Fruit fly (Drosophila melanogaster) whole organism, embryonic: ENCODE results near the gene Pph13.

Experiments
- Abd-B ChIP-seq: fragments of 200-800 bp; sonication (Bioruptor generic); optimal IDR thresholded peaks from 2 replicates; lab custom pipeline; 2018; ENCODE audit warnings: missing biosample characterization, mild to moderate bottlenecking, missing genetic modification characterization, moderate library complexity
- Asciz ChIP-seq: fragments of 200-800 bp; sonication (Bioruptor generic); optimal IDR thresholded peaks from 2 replicates; lab custom pipeline; 2017; ENCODE audit warnings: missing biosample characterization, mild to moderate bottlenecking, missing genetic modification characterization, missing genetic modification reagents
- CG10267 ChIP-seq: fragments of 200-800 bp; sonication (Bioruptor generic); optimal IDR thresholded peaks from 2 replicates; lab custom pipeline; 2018; ENCODE audit warnings: missing biosample characterization, mild to moderate bottlenecking, missing genetic modification characterization, moderate library complexity
- CG12236 ChIP-seq: fragments of 200-800 bp; sonication (Bioruptor generic); optimal IDR thresholded peaks from 2 replicates; lab custom pipeline; 2016; ENCODE audit warnings: missing biosample characterization, missing genetic modification characterization
- CG1233 ChIP-seq: fragments of 200-800 bp; sonication (Bioruptor generic); optimal IDR thresholded peaks from 4 replicates; lab custom pipeline; 2018; ENCODE audit warnings: missing biosample characterization, mild to moderate bottlenecking, missing genetic modification characterization
- CG13123 ChIP-seq: fragments of 200-800 bp; sonication (Bioruptor generic); optimal IDR thresholded peaks from 2 replicates; lab custom pipeline; 2016; ENCODE audit warnings: missing biosample characterization, missing genetic modification characterization
- CG14860 ChIP-seq: fragments of 200-800 bp; sonication (Bioruptor generic); IDR thresholded peaks from 3 replicates; pipeline ENCODE4 v1.3.6; 2022; ENCODE audit warnings: missing biosample characterization, missing genetic modification characterization; ENCODE audit not compliant: partially characterized antibody
- CG15073 ChIP-seq: fragments of 200-800 bp; sonication (Bioruptor generic); optimal IDR thresholded peaks from 2 replicates; lab custom pipeline; 2016; ENCODE audit warnings: missing biosample characterization, missing genetic modification characterization
- CG15269 ChIP-seq: fragments of 200-800 bp; sonication (Bioruptor generic); optimal IDR thresholded peaks from 2 replicates; lab custom pipeline; 2018; ENCODE audit warnings: missing biosample characterization, mild to moderate bottlenecking, missing genetic modification characterization, moderate library complexity
- CG1602 ChIP-seq: fragments of 200-800 bp; sonication (Bioruptor generic); optimal IDR thresholded peaks from 3 replicates; lab custom pipeline; 2016; ENCODE audit warnings: missing biosample characterization, missing genetic modification characterization
- CG1792 ChIP-seq: fragments of 200-800 bp; sonication (Bioruptor generic); optimal IDR thresholded peaks from 2 replicates; lab custom pipeline; 2016; ENCODE audit warnings: missing biosample characterization, missing genetic modification characterization
- CG2129 ChIP-seq: fragments of 200-800 bp; sonication (Bioruptor generic); IDR thresholded peaks from 2 replicates; pipeline ENCODE4 v1.3.6; 2022; ENCODE audit warnings: missing biosample characterization, missing genetic modification characterization; ENCODE audit not compliant: partially characterized antibody
- CG3995 ChIP-seq: fragments of 200-800 bp; sonication (Bioruptor generic); optimal IDR thresholded peaks from 3 replicates; lab custom pipeline; 2016; ENCODE audit warnings: missing biosample characterization, missing genetic modification characterization
- CG4404 ChIP-seq: fragments of 200-800 bp; sonication (Bioruptor generic); IDR thresholded peaks from 2 replicates; pipeline ENCODE4 v1.3.6; 2022; ENCODE audit warnings: missing biosample characterization, missing genetic modification characterization
- CG6175 ChIP-seq: fragments of 200-800 bp; sonication (Bioruptor generic); IDR thresholded peaks from 3 replicates; pipeline ENCODE4 v1.3.6; 2022; ENCODE audit warnings: missing biosample characterization, missing genetic modification characterization
- CG6683 ChIP-seq: fragments of 200-800 bp; sonication (Bioruptor generic); optimal IDR thresholded peaks from 2 replicates; lab custom pipeline; 2017; ENCODE audit warnings: missing biosample characterization, mild to moderate bottlenecking, missing genetic modification characterization, missing genetic modification reagents
- CG6689 ChIP-seq: fragments of 200-800 bp; sonication (Bioruptor generic); IDR thresholded peaks from 2 replicates; pipeline ENCODE4 v1.3.6; 2022; ENCODE audit warnings: missing biosample characterization, missing genetic modification characterization
- CG6854 ChIP-seq: fragments of 200-800 bp; sonication (Bioruptor generic); optimal IDR thresholded peaks from 3 replicates; lab custom pipeline; 2017; ENCODE audit warnings: missing biosample characterization, mild to moderate bottlenecking, missing genetic modification characterization
- CG7745 ChIP-seq: fragments of 200-800 bp; sonication (Bioruptor generic); optimal IDR thresholded peaks from 2 replicates; lab custom pipeline; 2018; ENCODE audit warnings: missing biosample characterization, mild to moderate bottlenecking, missing genetic modification characterization, moderate library complexity
- CG8478 ChIP-seq: fragments of >200 bp; optimal IDR thresholded peaks from 2 replicates; lab custom pipeline; 2018
- CG9727 ChIP-seq: fragments of 200-800 bp; sonication (Bioruptor generic); optimal IDR thresholded peaks from 3 replicates; lab custom pipeline; 2017; ENCODE audit warnings: missing biosample characterization, mild to moderate bottlenecking, missing genetic modification characterization
- Drgx ChIP-seq: fragments of 200-800 bp; sonication (Bioruptor generic); IDR thresholded peaks from 2 replicates; pipeline ENCODE4 v1.3.6; 2022; ENCODE audit warnings: missing biosample characterization, missing genetic modification characterization
- Eip74EF ChIP-seq, 2 experiments: fragments of 200-800 bp in 1 of 2; fragments of >200 bp in 1 of 2; sonication (Bioruptor generic) in 1 of 2; optimal IDR thresholded peaks; 2 replicates each; lab custom pipeline; 2017 to 2019; ENCODE audit warnings: missing biosample characterization in 2 of 2, missing genetic modification characterization in 2 of 2, mild to moderate bottlenecking in 1 of 2, moderate library complexity in 1 of 2
- Ets65A ChIP-seq: fragments of 200-800 bp; sonication (Bioruptor generic); peaks from one replicate; lab custom pipeline; 2016; ENCODE audit warnings: missing biosample characterization, missing genetic modification characterization
- HLH54F ChIP-seq: fragments of 200-800 bp; sonication (Bioruptor generic); optimal IDR thresholded peaks from 3 replicates; lab custom pipeline; 2016; ENCODE audit warnings: missing biosample characterization, missing genetic modification characterization
- HmgD ChIP-seq: fragments of 200-800 bp; sonication (Bioruptor generic); optimal IDR thresholded peaks from 3 replicates; lab custom pipeline; 2016; ENCODE audit warnings: missing biosample characterization, missing genetic modification characterization
- Hsf ChIP-seq: fragments of 200-800 bp; sonication (Bioruptor generic); optimal IDR thresholded peaks from 3 replicates; lab custom pipeline; 2016; ENCODE audit warnings: missing biosample characterization, missing genetic modification characterization
- Myb ChIP-seq: fragments of 200-800 bp; sonication (Bioruptor generic); optimal IDR thresholded peaks from 2 replicates; lab custom pipeline; 2016; ENCODE audit warnings: missing biosample characterization, missing genetic modification characterization
- NfI ChIP-seq: fragments of 200-800 bp; sonication (Bioruptor generic); optimal IDR thresholded peaks from 3 replicates; lab custom pipeline; 2018; ENCODE audit warnings: missing biosample characterization, mild to moderate bottlenecking, missing genetic modification characterization, moderate library complexity
- Spps ChIP-seq: fragments of 200-800 bp; sonication (Bioruptor generic); optimal IDR thresholded peaks from 2 replicates; lab custom pipeline; 2018; ENCODE audit warnings: missing biosample characterization, mild to moderate bottlenecking, missing genetic modification characterization
- Usf ChIP-seq: fragments of 200-800 bp; sonication (Bioruptor generic); optimal IDR thresholded peaks from 2 replicates; lab custom pipeline; 2017; ENCODE audit warnings: missing genotype, missing biosample characterization, missing genetic modification characterization
- Vsx1 ChIP-seq: fragments of 200-800 bp; sonication (Bioruptor generic); optimal IDR thresholded peaks from 2 replicates; lab custom pipeline; 2017; ENCODE audit warnings: missing biosample characterization, mild to moderate bottlenecking, missing genetic modification characterization, missing genetic modification reagents
- Xrp1 ChIP-seq: fragments of 200-800 bp; sonication (Bioruptor generic); IDR thresholded peaks from 2 replicates; pipeline ENCODE4 v1.3.6; 2022; ENCODE audit warnings: missing biosample characterization, missing genetic modification characterization
- bsh ChIP-seq, 2 experiments: fragments of 200-800 bp; sonication (Bioruptor generic); optimal IDR thresholded peaks; 2 replicates each; lab custom pipeline; 2017 to 2018; ENCODE audit warnings: mild to moderate bottlenecking in 2 of 2, missing biosample characterization in 2 of 2, missing genetic modification characterization in 2 of 2, moderate library complexity in 1 of 2
- crol ChIP-seq: fragments of 200-800 bp; sonication (Bioruptor generic); IDR thresholded peaks from 2 replicates; pipeline ENCODE4 v1.3.6; 2022; ENCODE audit warnings: missing biosample characterization, missing genetic modification characterization
- gcm2 ChIP-seq: fragments of 200-800 bp; sonication (Bioruptor generic); optimal IDR thresholded peaks from 2 replicates; lab custom pipeline; 2016; ENCODE audit warnings: missing biosample characterization, missing genetic modification characterization
- hth ChIP-seq: fragments of >200 bp; optimal IDR thresholded peaks from 2 replicates; lab custom pipeline; 2017; ENCODE audit warnings: inconsistent platforms
- knrl ChIP-seq: fragments of 200-800 bp; sonication (Bioruptor generic); IDR thresholded peaks from 3 replicates; pipeline ENCODE4 v1.3.6; 2022; ENCODE audit warnings: missing biosample characterization, missing genetic modification characterization; ENCODE audit not compliant: partially characterized antibody
- mld ChIP-seq: fragments of 200-800 bp; sonication (Bioruptor generic); IDR thresholded peaks from 3 replicates; pipeline ENCODE4 v1.3.6; 2022; ENCODE audit warnings: missing biosample characterization, missing genetic modification characterization; ENCODE audit not compliant: partially characterized antibody
- pb ChIP-seq: fragments of 200-800 bp; sonication (Bioruptor generic); optimal IDR thresholded peaks from 3 replicates; lab custom pipeline; 2016; ENCODE audit warnings: missing biosample characterization, missing genetic modification characterization
- pfk ChIP-seq: fragments of 200-800 bp; sonication (Bioruptor generic); optimal IDR thresholded peaks from 2 replicates; lab custom pipeline; 2018; ENCODE audit warnings: missing biosample characterization, mild to moderate bottlenecking, missing genetic modification characterization, moderate library complexity
- phol ChIP-seq: fragments of 200-800 bp; sonication (Bioruptor generic); optimal IDR thresholded peaks from 3 replicates; lab custom pipeline; 2018; ENCODE audit warnings: missing biosample characterization, mild to moderate bottlenecking, missing genetic modification characterization, moderate library complexity
- psq ChIP-seq: fragments of 200-800 bp; sonication (Bioruptor generic); optimal IDR thresholded peaks from 2 replicates; lab custom pipeline; 2017; ENCODE audit warnings: missing biosample characterization, missing genetic modification characterization
- sc ChIP-seq, 3 experiments: fragments of >200 bp in 2 of 3; fragments of 200-800 bp in 1 of 3; sonication (Bioruptor generic) in 1 of 3; optimal IDR thresholded peaks; 2 replicates in 2 of 3; 3 replicates in 1 of 3; lab custom pipeline; 2017; ENCODE audit warnings: mild to moderate bottlenecking in 1 of 3, missing biosample characterization in 1 of 3, missing genetic modification characterization in 1 of 3, missing genetic modification reagents in 1 of 3
- sna ChIP-seq: fragments of 200-800 bp; sonication (Bioruptor generic); IDR thresholded peaks from 2 replicates; pipeline ENCODE4 v1.3.6; 2022; ENCODE audit warnings: missing biosample characterization, missing genetic modification characterization; ENCODE audit not compliant: partially characterized antibody
- sob ChIP-seq: fragments of 200-800 bp; sonication (Bioruptor generic); IDR thresholded peaks from 2 replicates; pipeline ENCODE4 v1.3.6; 2022; ENCODE audit warnings: missing biosample characterization, missing genetic modification characterization
- stc ChIP-seq: fragments of 200-800 bp; sonication (Bioruptor generic); IDR thresholded peaks from 2 replicates; pipeline ENCODE4 v1.3.6; 2022; ENCODE audit warnings: missing biosample characterization, missing genetic modification characterization
- ttk ChIP-seq: fragments of 200-800 bp; sonication (Bioruptor generic); IDR thresholded peaks from 2 replicates; pipeline ENCODE4 v2.1.2; 2022; ENCODE audit warnings: missing biosample characterization, missing genetic modification characterization
- unpg ChIP-seq: fragments of 200-800 bp; sonication (Bioruptor generic); optimal IDR thresholded peaks from 3 replicates; lab custom pipeline; 2018; ENCODE audit warnings: missing biosample characterization, mild to moderate bottlenecking, missing genetic modification characterization, moderate library complexity

The Pph13 gene

dm6 chr2L:563769-564550 is 13.3 kb upstream of the Pph13 start, which contains the start of the genes uncNacbeta and CG2794 (continued):
- no peak for TF ChIP-seq Vsx1 (GFP tag; lab: Kevin White, UChicago)
- no peak for TF ChIP-seq CG6854 (GFP tag; lab: Kevin White, UChicago)
- no peak for TF ChIP-seq hth
- 0 out of 3 replicates have a peak, but pooled peaks have one; percentile 22 for TF ChIP-seq mld (GFP tag; lab: Robert Waterston, UW)
- TF ChIP-seq CG3995 (GFP tag; lab: Kevin White, UChicago) = no peak
- no peak for TF ChIP-seq stc (GFP tag; lab: Robert Waterston, UW)
- peak; percentile 47; the same call in 1 of the 3 replicates for TF ChIP-seq knrl (GFP tag; lab: Robert Waterston, UW)
- TF ChIP-seq CG1602 = no peak
- no peak for TF ChIP-seq sob
- TF ChIP-seq CG6175 = no peak
- TF ChIP-seq CG15073 = no peak
- TF ChIP-seq pfk = no peak
- TF ChIP-seq CG6689 = no peak
- TF ChIP-seq psq (GFP tag; lab: Kevin White, UChicago) = no peak
- TF ChIP-seq CG7745 (tag; lab: Kevin White, UChicago) = no peak
- peak; percentile 15 for TF ChIP-seq HLH54F
- TF ChIP-seq crol = no peak
- TF ChIP-seq CG6683 (GFP tag; lab: Kevin White, UChicago) = no peak
- no peak for TF ChIP-seq CG8478 (lab: Kevin White, UChicago)
- TF ChIP-seq Xrp1 (GFP tag; lab: Robert Waterston, UW) = peak; percentile 18; the same call in 1 of the 2 replicates
- peak; percentile 67 for TF ChIP-seq sna (GFP tag; lab: Robert Waterston, UW)
- no peak for TF ChIP-seq sc (optimal IDR thresholded peaks at IDR 0.05; lab: Kevin White, UChicago)
- TF ChIP-seq sc (GFP tag; optimal IDR thresholded peaks at IDR 0.05; lab: Kevin White, UChicago) = no peak
- no peak for TF ChIP-seq CG1792
- TF ChIP-seq Myb (GFP tag; lab: Kevin White, UChicago) = peak; percentile 37
- no peak for TF ChIP-seq ttk
- no peak for TF ChIP-seq CG12236 (GFP tag; lab: Kevin White, UChicago)
- TF ChIP-seq CG15269 (tag; lab: Kevin White, UChicago) = no peak
- no peak for TF ChIP-seq Drgx
- no peak for TF ChIP-seq CG9727 (GFP tag; lab: Kevin White, UChicago)
- peak; percentile 66 for TF ChIP-seq CG14860 (GFP tag; lab: Robert Waterston, UW)
- no peak for TF ChIP-seq NfI
- no peak for TF ChIP-seq Abd-B (GFP tag; lab: Kevin White, UChicago)
- TF ChIP-seq phol = peak; percentile 3
- no peak for TF ChIP-seq Asciz
- TF ChIP-seq CG4404 (GFP tag; lab: Robert Waterston, UW) = no peak
- TF ChIP-seq gcm2 (GFP tag; lab: Kevin White, UChicago) = no peak
- TF ChIP-seq CG10267 (tag; lab: Kevin White, UChicago) = peak; percentile 38
- peak; percentile 26; the same call in 1 of the 2 replicates for TF ChIP-seq CG2129
- no peak for TF ChIP-seq unpg (GFP tag; lab: Kevin White, UChicago)
- no peak for TF ChIP-seq Hsf (GFP tag; lab: Kevin White, UChicago)
- no peak for TF ChIP-seq CG1233
- no peak for TF ChIP-seq Ets65A (GFP tag; lab: Kevin White, UChicago)
- no peak for TF ChIP-seq Eip74EF (GFP tag; optimal IDR thresholded peaks at IDR 0.05; lab: Kevin White, UChicago)
- TF ChIP-seq Spps (tag; lab: Kevin White, UChicago) = no peak
- no peak for TF ChIP-seq CG13123 (GFP tag; lab: Kevin White, UChicago)
- TF ChIP-seq bsh (GFP tag; optimal IDR thresholded peaks at IDR 0.05; lab: Kevin White, UChicago) = no peak
- TF ChIP-seq pb (GFP tag; lab: Kevin White, UChicago) = no peak
- no peak for TF ChIP-seq Usf (GFP tag; lab: Kevin White, UChicago)
- peak; percentile 57 for TF ChIP-seq HmgD
